Fruit fly (Drosophila melanogaster) whole organism, pupa: ENCODE results near the gene Tailor.

ENCODE experiments used
- CG10348 ChIP-seq: fragments of 200-800 bp; sonication (Bioruptor generic); IDR thresholded peaks from 2 replicates; pipeline ENCODE4 v1.3.6; 2022; ENCODE audit warnings: missing biosample characterization, missing genetic modification characterization
- CG12605 ChIP-seq: fragments of 200-800 bp; sonication (Bioruptor generic); IDR thresholded peaks from 2 replicates; pipeline ENCODE4 v1.3.6; 2022; ENCODE audit warnings: missing biosample characterization, missing genetic modification characterization
- CG13204 ChIP-seq: fragments of 200-800 bp; sonication (Bioruptor generic); optimal IDR thresholded peaks from 2 replicates; lab custom pipeline; 2018; ENCODE audit warnings: missing biosample characterization, mild to moderate bottlenecking, missing genetic modification characterization, moderate library complexity
- CG14655 ChIP-seq: fragments of 200-800 bp; sonication (Bioruptor generic); optimal IDR thresholded peaks from 3 replicates; lab custom pipeline; 2017; ENCODE audit warnings: mild to moderate bottlenecking, missing biosample characterization, missing genetic modification reagents, missing genetic modification characterization
- CG15710 ChIP-seq: fragments of 200-800 bp; sonication (Bioruptor generic); optimal IDR thresholded peaks from 2 replicates; lab custom pipeline; 2018; ENCODE audit warnings: missing biosample characterization, mild to moderate bottlenecking, missing genetic modification characterization, moderate library complexity
- CG17806 ChIP-seq: fragments of 200-800 bp; sonication (Bioruptor generic); optimal IDR thresholded peaks from 2 replicates; lab custom pipeline; 2018; ENCODE audit warnings: missing biosample characterization, mild to moderate bottlenecking, missing genetic modification characterization, moderate library complexity
- CG32121 ChIP-seq: fragments of 200-800 bp; sonication (Bioruptor generic); IDR thresholded peaks from 2 replicates; pipeline ENCODE4 v1.3.6; 2022; ENCODE audit warnings: missing biosample characterization, missing genetic modification characterization
- CG34367 ChIP-seq: fragments of 200-800 bp; sonication (Bioruptor generic); optimal IDR thresholded peaks from 2 replicates; lab custom pipeline; 2018; ENCODE audit warnings: missing biosample characterization, mild to moderate bottlenecking, missing genetic modification characterization
- CG4496 ChIP-seq: fragments of 200-800 bp; sonication (Bioruptor generic); IDR thresholded peaks from 3 replicates; pipeline ENCODE4 v1.3.6; 2022; ENCODE audit warnings: missing biosample characterization, missing genetic modification characterization
- CG8159 ChIP-seq: fragments of 200-800 bp; sonication (Bioruptor generic); optimal IDR thresholded peaks from 3 replicates; lab custom pipeline; 2018; ENCODE audit warnings: missing biosample characterization, mild to moderate bottlenecking, missing genetic modification characterization, moderate library complexity
- CG8301 ChIP-seq: fragments of 200-800 bp; sonication (Bioruptor generic); optimal IDR thresholded peaks from 2 replicates; lab custom pipeline; 2018; ENCODE audit warnings: missing biosample characterization, mild to moderate bottlenecking, missing genetic modification characterization
- CG9948 ChIP-seq: fragments of 200-800 bp; sonication (Bioruptor generic); optimal IDR thresholded peaks from 2 replicates; lab custom pipeline; 2018; ENCODE audit warnings: missing biosample characterization, mild to moderate bottlenecking, missing genetic modification characterization, moderate library complexity
- D1 ChIP-seq: fragments of 200-800 bp; sonication (Bioruptor generic); optimal IDR thresholded peaks from 2 replicates; lab custom pipeline; 2018; ENCODE audit warnings: missing biosample characterization, mild to moderate bottlenecking, missing genetic modification characterization, moderate library complexity
- EcR ChIP-seq: fragments of 200-800 bp; sonication (Bioruptor generic); optimal IDR thresholded peaks from 3 replicates; lab custom pipeline; 2019; ENCODE audit warnings: missing biosample characterization, missing genetic modification characterization, mild to moderate bottlenecking, moderate library complexity, missing genetic modification reagents
- Ets98B ChIP-seq: fragments of 200-800 bp; sonication (Bioruptor generic); IDR thresholded peaks from 2 replicates; pipeline ENCODE4 v1.3.6; 2022; ENCODE audit warnings: missing biosample characterization, missing genetic modification characterization
- Pif1A ChIP-seq: fragments of 200-800 bp; sonication (Bioruptor generic); optimal IDR thresholded peaks from 3 replicates; lab custom pipeline; 2016; ENCODE audit warnings: missing biosample characterization, missing genetic modification characterization
- Pif1B ChIP-seq: fragments of 200-800 bp; sonication (Bioruptor generic); optimal IDR thresholded peaks from 3 replicates; lab custom pipeline; 2016; ENCODE audit warnings: missing biosample characterization, missing genetic modification characterization
- Snoo ChIP-seq: fragments of 200-800 bp; sonication (Bioruptor generic); optimal IDR thresholded peaks from 3 replicates; lab custom pipeline; 2017; ENCODE audit warnings: missing biosample characterization, mild to moderate bottlenecking, missing genetic modification characterization, inconsistent platforms
- fd96Ca ChIP-seq: fragments of 200-800 bp; sonication (Bioruptor generic); IDR thresholded peaks from 3 replicates; pipeline ENCODE4 v1.3.6; 2022; ENCODE audit warnings: missing biosample characterization, missing genetic modification characterization
- gl ChIP-seq: fragments of 200-800 bp; sonication (Bioruptor generic); optimal IDR thresholded peaks from 2 replicates; lab custom pipeline; 2018; ENCODE audit warnings: missing biosample characterization, mild to moderate bottlenecking, missing genetic modification characterization
- rn ChIP-seq: fragments of 200-800 bp; sonication (Bioruptor generic); IDR thresholded peaks from 2 replicates; pipeline ENCODE4 v1.3.6; 2022; ENCODE audit warnings: missing biosample characterization, missing genetic modification characterization

Tailor gene

dm6 chr3R:7085983-7086376 is at the start of gene Tailor:
Gene Tailor, minus strand, starts transcription at chr3R:7086083.
- TF ChIP-seq CG9948 (tag; lab: Kevin White, UChicago): no peak
- no peak for TF ChIP-seq CG17806 (tag; lab: Kevin White, UChicago)
- no peak for TF ChIP-seq Ets98B
- no peak for TF ChIP-seq CG12605 (GFP tag; lab: Robert Waterston, UW)

- no peak for TF ChIP-seq CG13204 (GFP tag; lab: Kevin White, UChicago)
- TF ChIP-seq CG8159 (tag; lab: Kevin White, UChicago): no peak
- TF ChIP-seq D1: no peak
- no peak for TF ChIP-seq Ets98B
- TF ChIP-seq Snoo (tag; lab: Kevin White, UChicago): no peak
- TF ChIP-seq CG32121: no peak
- no peak for TF ChIP-seq CG10348 (GFP tag; lab: Robert Waterston, UW)
Observed at dm6 chr3R:7134715-7135505, 49.0 kb upstream of the Tailor start.

- no peak for TF ChIP-seq gl (tag; lab: Kevin White, UChicago)
- TF ChIP-seq CG14655 (GFP tag; lab: Kevin White, UChicago): no peak
- TF ChIP-seq EcR (GFP tag; lab: Kevin White, UChicago): no peak
Observed at dm6 chr3R:7131260-7131659, 45.4 kb upstream of the Tailor start, which contains the start of gene CG31493. Gene CG31493, plus strand, starts transcription at chr3R:7131560.

- TF ChIP-seq CG9948 (tag; lab: Kevin White, UChicago) (no peak), Snoo (tag; lab: Kevin White, UChicago) (no peak), D1 (peak; percentile 41), CG8159 (tag; lab: Kevin White, UChicago) (no peak), CG4496 (no peak)
Observed at dm6 chr3R:7130827-7131226, 44.9 kb upstream of the Tailor start.

- TF ChIP-seq CG12605 (GFP tag; lab: Robert Waterston, UW) (peak; percentile 21; the same call in 1 of the 2 replicates), CG8301 (tag; lab: Kevin White, UChicago) (no peak)
Observed at dm6 chr3R:7129280-7130069, 43.6 kb upstream of the Tailor start, which contains the start of gene CG31248. Gene CG31248, plus strand, starts transcription at chr3R:7129320.

dm6 chr3R:7127966-7128365 is 42.1 kb upstream of the Tailor start, which contains the start of gene CG10068:
Gene CG10068, minus strand, starts transcription at chr3R:7128027.
- TF ChIP-seq D1 (peak; percentile 10), CG13204 (GFP tag; lab: Kevin White, UChicago) (no peak), CG8301 (tag; lab: Kevin White, UChicago) (peak; percentile 78), CG32121 (peak; percentile 77), rn (GFP tag; lab: Robert Waterston, UW) (peak; percentile 79), EcR (GFP tag; lab: Kevin White, UChicago) (no peak), gl (tag; lab: Kevin White, UChicago) (peak; percentile 56), CG14655 (GFP tag; lab: Kevin White, UChicago) (no peak), CG17806 (tag; lab: Kevin White, UChicago) (peak; percentile 80), CG34367 (tag; lab: Kevin White, UChicago) (peak; percentile 61), Pif1B (peak; percentile 84), Ets98B (peak; percentile 91), CG9948 (tag; lab: Kevin White, UChicago) (peak; percentile 67), CG4496 (peak; percentile 93; the same call in 2 of the 3 replicates), CG8159 (tag; lab: Kevin White, UChicago) (peak; percentile 77), Pif1A (peak; percentile 76), CG15710 (tag; lab: Kevin White, UChicago) (peak; percentile 80), CG12605 (GFP tag; lab: Robert Waterston, UW) (peak; percentile 76), CG10348 (GFP tag; lab: Robert Waterston, UW) (no peak), fd96Ca (no peak), Snoo (tag; lab: Kevin White, UChicago) (peak; percentile 75)

dm6 chr3R:7124109-7124639 is 38.3 kb upstream of the Tailor start, which contains the start of the genes Alh and CG10098:
Gene Alh, minus strand, starts transcription at chr3R:7124185.
Gene CG10098, plus strand, starts transcription at chr3R:7124548.
- TF ChIP-seq CG14655 (GFP tag; lab: Kevin White, UChicago) (peak; percentile 78), CG12605 (GFP tag; lab: Robert Waterston, UW) (0 out of 2 replicates have a peak, but pooled peaks have one; percentile 10), CG8159 (tag; lab: Kevin White, UChicago) (peak; percentile 71), fd96Ca (no peak; the same call in 2 of the 3 replicates), Pif1A (peak; percentile 83), CG9948 (tag; lab: Kevin White, UChicago) (peak; percentile 66), CG32121 (0 out of 2 replicates have a peak, but pooled peaks have one; percentile 58), CG8301 (tag; lab: Kevin White, UChicago) (peak; percentile 58), EcR (GFP tag; lab: Kevin White, UChicago) (no peak), Snoo (tag; lab: Kevin White, UChicago) (peak; percentile 57), Pif1B (peak; percentile 45), CG34367 (tag; lab: Kevin White, UChicago) (peak; percentile 49), D1 (no peak), CG15710 (tag; lab: Kevin White, UChicago) (peak; percentile 75), Ets98B (peak; percentile 26; the same call in 1 of the 2 replicates), CG10348 (GFP tag; lab: Robert Waterston, UW) (no peak), gl (tag; lab: Kevin White, UChicago) (no peak), CG4496 (peak; percentile 77), CG17806 (tag; lab: Kevin White, UChicago) (peak; percentile 59), CG13204 (GFP tag; lab: Kevin White, UChicago) (no peak), rn (GFP tag; lab: Robert Waterston, UW) (peak; percentile 64)
- TF ChIP-seq, all 21 proteins: peak for 15
